Fruit fly (Drosophila melanogaster): ENCODE results near the gene Cp19.

DNA sequence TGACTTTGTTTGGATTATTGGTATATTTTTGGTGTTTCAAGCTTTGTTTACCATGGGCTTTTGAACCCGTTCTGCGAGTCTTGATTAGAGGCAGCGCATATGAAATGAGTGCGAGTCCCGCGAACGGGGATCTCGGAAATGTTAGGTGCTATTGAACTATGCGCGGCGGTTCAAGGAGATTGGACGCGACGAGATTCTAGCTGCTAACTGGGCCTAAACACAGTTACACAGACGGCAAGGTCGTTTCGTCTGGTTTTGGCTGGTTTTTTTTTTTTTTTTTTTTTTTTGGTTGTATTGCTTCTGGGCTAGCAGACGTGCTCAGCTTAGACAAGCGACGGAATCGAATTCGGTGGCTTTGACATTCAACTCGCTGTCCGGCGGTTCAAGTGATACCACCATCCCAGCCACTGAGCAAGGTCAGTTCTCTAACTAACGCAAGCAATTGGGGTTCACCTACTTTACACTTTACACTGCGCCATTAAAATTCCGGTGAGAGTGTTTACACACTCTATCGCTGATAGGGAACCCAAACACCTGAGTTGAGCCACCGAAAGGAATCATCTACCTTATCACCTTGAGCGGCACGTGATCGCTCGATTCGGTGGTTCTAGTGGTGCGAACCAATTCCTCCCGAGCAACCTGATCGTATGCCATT, 47.6 kb upstream of the Cp19 start:
- TF ChIP-seq CG8478 (optimal IDR thresholded peaks at IDR 0.05) (no peak), psq (optimal IDR thresholded peaks at IDR 0.05) (no peak), pan (optimal IDR thresholded peaks at IDR 0.05) (no peak), Dll (optimal IDR thresholded peaks at IDR 0.05) (no peak), usp (GFP tag; optimal IDR thresholded peaks at IDR 0.05) (no peak)

Measured in whole organism.